Worm (Caenorhabditis elegans): ENCODE measurements around the gene ipla-5.

Gene ipla-5

ce11 chrIV:8730469-8730868, 15.4 kb downstream of the ipla-5 start, which contains the start of gene F21D5.3:
Gene F21D5.3 (plus strand): TSS chrIV:8730815.
- no peak for TF ChIP-seq nhr-43 (tag; optimal IDR thresholded peaks at IDR 0.05; ENCODE audit: poor library complexity, severe bottlenecking)
- TF ChIP-seq pha-4 (tag; optimal IDR thresholded peaks at IDR 0.05), result peak; percentile 6
- TF ChIP-seq pqm-1 (tag; optimal IDR thresholded peaks at IDR 0.05), result peak; percentile 96
- peak; percentile 94 for TF ChIP-seq elt-2 (tag; optimal IDR thresholded peaks at IDR 0.05)
- peak; percentile 16 for TF ChIP-seq jun-1 (tag; optimal IDR thresholded peaks at IDR 0.05)

- no peak for TF ChIP-seq nhr-25 (tag; optimal IDR thresholded peaks at IDR 0.05)
- TF ChIP-seq ceh-9 (tag; optimal IDR thresholded peaks at IDR 0.05), result no peak
- TF ChIP-seq ceh-28 (tag; optimal IDR thresholded peaks at IDR 0.05), result no peak
- TF ChIP-seq nhr-23 (tag; optimal IDR thresholded peaks at IDR 0.05), result peak; percentile 52
- TF ChIP-seq tbx-2 (tag; optimal IDR thresholded peaks at IDR 0.05), result no peak
- no peak for TF ChIP-seq nhr-43 (tag; optimal IDR thresholded peaks at IDR 0.05; ENCODE audit: poor library complexity, severe bottlenecking)
- peak; percentile 35 for TF ChIP-seq nfya-1 (tag; optimal IDR thresholded peaks at IDR 0.05; ENCODE audit: insufficient read depth)
- TF ChIP-seq nhr-77 (tag; optimal IDR thresholded peaks at IDR 0.05), result no peak
- no peak for TF ChIP-seq lin-15B (tag; optimal IDR thresholded peaks at IDR 0.05)
- TF ChIP-seq jun-1 (tag; optimal IDR thresholded peaks at IDR 0.05), result no peak
- TF ChIP-seq lsy-12 (tag; optimal IDR thresholded peaks at IDR 0.05), result no peak
- TF ChIP-seq pha-4 (tag; optimal IDR thresholded peaks at IDR 0.05), result peak; percentile 51
- no peak for TF ChIP-seq zag-1 (tag; optimal IDR thresholded peaks at IDR 0.05)
- TF ChIP-seq nhr-237 (tag; optimal IDR thresholded peaks at IDR 0.05), result no peak
Observed at ce11 chrIV:8737354-8737753, 22.3 kb downstream of the ipla-5 start.

ce11 chrIV:8737787-8738186, 22.7 kb downstream of the ipla-5 start, which contains the start of gene F21D5.4:
Gene F21D5.4 (plus strand): TSS chrIV:8738087.
- no peak for TF ChIP-seq ceh-28 (tag; optimal IDR thresholded peaks at IDR 0.05)
- TF ChIP-seq elt-3 (tag; optimal IDR thresholded peaks at IDR 0.05), result no peak
- no peak for TF ChIP-seq nhr-23 (tag; optimal IDR thresholded peaks at IDR 0.05)
- TF ChIP-seq nhr-28 (tag; optimal IDR thresholded peaks at IDR 0.05), result no peak
- no peak for TF ChIP-seq unc-62 (GFP tag; optimal IDR thresholded peaks at IDR 0.05)
- no peak for TF ChIP-seq hmg-11 (tag; optimal IDR thresholded peaks at IDR 0.05)
- TF ChIP-seq ceh-9 (tag; optimal IDR thresholded peaks at IDR 0.05), result no peak
- TF ChIP-seq nhr-237 (tag; optimal IDR thresholded peaks at IDR 0.05), result no peak
- no peak for TF ChIP-seq egl-27 (tag; optimal IDR thresholded peaks at IDR 0.05)
- TF ChIP-seq snpc-4 (tag; optimal IDR thresholded peaks at IDR 0.05), result no peak
- no peak for TF ChIP-seq elt-1 (tag; optimal IDR thresholded peaks at IDR 0.05)
- TF ChIP-seq ztf-4 (tag; optimal IDR thresholded peaks at IDR 0.05), result no peak
- TF ChIP-seq jun-1 (tag; optimal IDR thresholded peaks at IDR 0.05), result no peak
- TF ChIP-seq nhr-43 (tag; optimal IDR thresholded peaks at IDR 0.05; ENCODE audit: poor library complexity, severe bottlenecking), result no peak
- no peak for TF ChIP-seq unc-39 (tag; optimal IDR thresholded peaks at IDR 0.05)
- TF ChIP-seq nhr-11 (tag; optimal IDR thresholded peaks at IDR 0.05), result no peak

ce11 chrIV:8739294-8739693, 24.2 kb downstream of the ipla-5 start, which contains the start of gene F21D5.5:
Gene F21D5.5 (minus strand): TSS chrIV:8739394.
- no peak for TF ChIP-seq nhr-12 (tag; optimal IDR thresholded peaks at IDR 0.05)
- no peak for TF ChIP-seq ztf-4 (tag; optimal IDR thresholded peaks at IDR 0.05)
- TF ChIP-seq nhr-67 (tag; optimal IDR thresholded peaks at IDR 0.05), result no peak
- no peak for TF ChIP-seq egl-27 (tag; optimal IDR thresholded peaks at IDR 0.05)
- TF ChIP-seq skn-1 (tag; optimal IDR thresholded peaks at IDR 0.05), result no peak
- no peak for TF ChIP-seq nhr-76 (tag; optimal IDR thresholded peaks at IDR 0.05)
- TF ChIP-seq egl-5 (tag; optimal IDR thresholded peaks at IDR 0.05), result no peak
- no peak for TF ChIP-seq ceh-16 (tag; optimal IDR thresholded peaks at IDR 0.05)
- no peak for TF ChIP-seq nhr-43 (tag; optimal IDR thresholded peaks at IDR 0.05; ENCODE audit: poor library complexity, severe bottlenecking)
- TF ChIP-seq aly-2 (tag; optimal IDR thresholded peaks at IDR 0.05), result no peak
- TF ChIP-seq eor-1 (tag; optimal IDR thresholded peaks at IDR 0.05), result no peak

DNA sequence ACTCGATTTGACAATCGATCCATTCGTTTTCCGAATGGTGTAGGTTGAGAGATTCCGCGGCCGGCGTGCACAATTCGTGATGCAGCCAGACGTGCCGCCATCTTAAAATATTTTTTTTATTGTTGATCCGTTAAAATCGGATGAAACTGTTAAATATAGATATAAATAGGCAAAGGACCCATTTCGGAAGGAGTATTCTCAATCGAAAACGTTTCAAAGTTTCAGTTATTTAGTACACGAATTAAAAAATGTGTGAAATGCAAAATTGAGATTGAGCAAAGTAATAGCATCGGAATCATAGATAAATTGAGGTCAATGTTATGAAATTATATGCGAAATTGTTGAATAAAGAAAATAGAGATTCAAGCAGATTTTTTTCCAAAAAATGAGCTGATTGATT, 24.9 kb downstream of the ipla-5 start, which contains the start of gene mrps-33:
Gene mrps-33, minus strand, starts transcription at position 101 of the 400 bp plus-strand sequence.
- TF ChIP-seq elt-2 (tag; optimal IDR thresholded peaks at IDR 0.05) (no peak), aly-2 (tag; optimal IDR thresholded peaks at IDR 0.05) (no peak), elt-3 (tag; optimal IDR thresholded peaks at IDR 0.05) (no peak), mdl-1 (tag; optimal IDR thresholded peaks at IDR 0.05) (no peak), unc-62 (GFP tag; optimal IDR thresholded peaks at IDR 0.05) (no peak), nhr-12 (tag; optimal IDR thresholded peaks at IDR 0.05) (no peak), nhr-237 (tag; optimal IDR thresholded peaks at IDR 0.05) (no peak), tbx-2 (tag; optimal IDR thresholded peaks at IDR 0.05) (no peak), lin-39 (tag; optimal IDR thresholded peaks at IDR 0.05) (no peak), nhr-77 (tag; optimal IDR thresholded peaks at IDR 0.05) (no peak), ceh-28 (tag; optimal IDR thresholded peaks at IDR 0.05) (no peak), egl-27 (tag; optimal IDR thresholded peaks at IDR 0.05) (no peak), elt-1 (tag; optimal IDR thresholded peaks at IDR 0.05) (no peak), ceh-82 (tag; optimal IDR thresholded peaks at IDR 0.05) (no peak), ztf-4 (tag; optimal IDR thresholded peaks at IDR 0.05) (no peak), unc-39 (tag; optimal IDR thresholded peaks at IDR 0.05) (no peak), sea-2 (GFP tag; optimal IDR thresholded peaks at IDR 0.05) (no peak)
